Fruit fly (Drosophila melanogaster) whole organism, embryonic: ENCODE measurements around the gene HtrA2.

Experiments
- B-H2 ChIP-seq: fragments of 200-800 bp; sonication (Bioruptor generic); optimal IDR thresholded peaks from 2 replicates; lab custom pipeline; 2018; ENCODE audit warnings: missing biosample characterization, mild to moderate bottlenecking, missing genetic modification characterization
- CG11398 ChIP-seq: fragments of 200-800 bp; sonication (Bioruptor generic); optimal IDR thresholded peaks from 2 replicates; lab custom pipeline; 2016; ENCODE audit warnings: missing biosample characterization, missing genetic modification characterization
- CG12391 ChIP-seq: fragments of 200-800 bp; sonication (Bioruptor generic); optimal IDR thresholded peaks from 3 replicates; lab custom pipeline; 2018; ENCODE audit warnings: missing biosample characterization, mild to moderate bottlenecking, missing genetic modification characterization, moderate library complexity
- CG14014 ChIP-seq: fragments of 200-800 bp; sonication (Bioruptor generic); IDR thresholded peaks from 2 replicates; pipeline ENCODE4 v1.3.6; 2022; ENCODE audit warnings: missing biosample characterization, missing genetic modification characterization
- CG14860 ChIP-seq: fragments of 200-800 bp; sonication (Bioruptor generic); IDR thresholded peaks from 3 replicates; pipeline ENCODE4 v1.3.6; 2022; ENCODE audit warnings: missing biosample characterization, missing genetic modification characterization; ENCODE audit not compliant: partially characterized antibody
- CG1602 ChIP-seq: fragments of 200-800 bp; sonication (Bioruptor generic); optimal IDR thresholded peaks from 3 replicates; lab custom pipeline; 2016; ENCODE audit warnings: missing biosample characterization, missing genetic modification characterization
- CG18011 ChIP-seq: fragments of 200-800 bp; sonication (Bioruptor generic); optimal IDR thresholded peaks from 2 replicates; lab custom pipeline; 2017; ENCODE audit warnings: missing biosample characterization, missing genetic modification characterization, mild to moderate bottlenecking, moderate library complexity, missing genotype
- CG2116 ChIP-seq: fragments of 200-800 bp; sonication (Bioruptor generic); optimal IDR thresholded peaks from 3 replicates; lab custom pipeline; 2018; ENCODE audit warnings: missing biosample characterization, mild to moderate bottlenecking, missing genetic modification characterization
- CG32772 ChIP-seq: fragments of 200-800 bp; sonication (Bioruptor generic); IDR thresholded peaks from 2 replicates; pipeline ENCODE4 v1.3.6; 2022; ENCODE audit warnings: missing biosample characterization, missing genetic modification characterization
- CG3281 ChIP-seq: fragments of 200-800 bp; sonication (Bioruptor generic); optimal IDR thresholded peaks from 3 replicates; lab custom pipeline; 2017; ENCODE audit warnings: missing biosample characterization, mild to moderate bottlenecking, missing genetic modification characterization
- CG5245 ChIP-seq: fragments of 200-800 bp; sonication (Bioruptor generic); optimal IDR thresholded peaks from 3 replicates; lab custom pipeline; 2016; ENCODE audit warnings: missing biosample characterization, missing genetic modification characterization
- CG7271 ChIP-seq: fragments of 200-800 bp; sonication (Bioruptor generic); optimal IDR thresholded peaks from 2 replicates; lab custom pipeline; 2018; ENCODE audit warnings: missing biosample characterization, mild to moderate bottlenecking, missing genetic modification characterization, moderate library complexity
- CG7928 ChIP-seq: fragments of 200-800 bp; sonication (Bioruptor generic); optimal IDR thresholded peaks from 2 replicates; lab custom pipeline; 2017; ENCODE audit warnings: missing biosample characterization, mild to moderate bottlenecking, missing genetic modification characterization
- CG8089 ChIP-seq: fragments of 200-800 bp; sonication (Bioruptor generic); optimal IDR thresholded peaks from 3 replicates; lab custom pipeline; 2016; ENCODE audit warnings: missing biosample characterization, missing genetic modification characterization
- CG8281 ChIP-seq: fragments of 200-800 bp; sonication (Bioruptor generic); optimal IDR thresholded peaks from 2 replicates; lab custom pipeline; 2018; ENCODE audit warnings: missing biosample characterization, mild to moderate bottlenecking, missing genetic modification characterization, moderate library complexity
- CG9215 ChIP-seq: fragments of 200-800 bp; sonication (Bioruptor generic); IDR thresholded peaks from 2 replicates; pipeline ENCODE4 v1.3.6; 2022; ENCODE audit warnings: missing biosample characterization, missing genetic modification characterization
- CG9932 ChIP-seq: fragments of 200-800 bp; sonication (Bioruptor generic); IDR thresholded peaks from 2 replicates; pipeline ENCODE4 v1.3.6; 2022; ENCODE audit warnings: missing biosample characterization, missing genetic modification characterization
- CHES-1-like ChIP-seq: fragments of 200-800 bp; sonication (Bioruptor generic); optimal IDR thresholded peaks from 2 replicates; lab custom pipeline; 2016; ENCODE audit warnings: missing biosample characterization, missing genetic modification characterization
- Camta ChIP-seq: fragments of 200-800 bp; sonication (Bioruptor generic); optimal IDR thresholded peaks from 2 replicates; lab custom pipeline; 2016; ENCODE audit warnings: missing biosample characterization, missing genetic modification characterization
- Hmx ChIP-seq: fragments of 200-800 bp; sonication (Bioruptor generic); optimal IDR thresholded peaks from 2 replicates; lab custom pipeline; 2016; ENCODE audit warnings: missing biosample characterization, missing genetic modification characterization
- Lim3 ChIP-seq: fragments of 200-800 bp; sonication (Bioruptor generic); IDR thresholded peaks from 2 replicates; pipeline ENCODE4 v1.3.6; 2022; ENCODE audit warnings: missing biosample characterization, missing genetic modification characterization
- MTF-1 ChIP-seq: fragments of 200-800 bp; sonication (Bioruptor generic); optimal IDR thresholded peaks from 2 replicates; lab custom pipeline; 2018; ENCODE audit warnings: missing biosample characterization, mild to moderate bottlenecking, missing genetic modification characterization, borderline replicate concordance
- Neu2 ChIP-seq: fragments of 200-800 bp; sonication (Bioruptor generic); optimal IDR thresholded peaks from 3 replicates; lab custom pipeline; 2016; ENCODE audit warnings: missing biosample characterization, missing genetic modification characterization, borderline replicate concordance
- Nf-YC ChIP-seq: fragments of 200-800 bp; optimal IDR thresholded peaks from 3 replicates; lab custom pipeline; 2019; ENCODE audit warnings: missing biosample characterization, mild to moderate bottlenecking, missing genetic modification characterization, moderate library complexity
- Side ChIP-seq: fragments of 200-800 bp; sonication (Bioruptor generic); optimal IDR thresholded peaks from 2 replicates; lab custom pipeline; 2016; ENCODE audit warnings: missing biosample characterization, missing genetic modification characterization
- Stat92E ChIP-seq, 3 experiments: fragments of >200 bp in 2 of 3; fragments of 200-800 bp in 1 of 3; sonication (Bioruptor generic) in 1 of 3; optimal IDR thresholded peaks; 2 replicates each; lab custom pipeline; 2017 to 2019; ENCODE audit warnings: missing biosample characterization in 3 of 3, missing genetic modification characterization in 3 of 3, mild to moderate bottlenecking in 1 of 3, moderate library complexity in 1 of 3
- Xbp1 ChIP-seq: fragments of 200-800 bp; sonication (Bioruptor generic); optimal IDR thresholded peaks from 3 replicates; lab custom pipeline; 2016; ENCODE audit warnings: missing biosample characterization, mild to moderate bottlenecking, missing genetic modification characterization
- Xrp1 ChIP-seq: fragments of 200-800 bp; sonication (Bioruptor generic); IDR thresholded peaks from 2 replicates; pipeline ENCODE4 v1.3.6; 2022; ENCODE audit warnings: missing biosample characterization, missing genetic modification characterization
- YL-1 ChIP-seq: fragments of 200-800 bp; sonication (Bioruptor generic); optimal IDR thresholded peaks from 3 replicates; lab custom pipeline; 2017; ENCODE audit warnings: missing biosample characterization, mild to moderate bottlenecking, missing genetic modification characterization
- ac ChIP-seq: fragments of 200-800 bp; sonication (Bioruptor generic); optimal IDR thresholded peaks from 3 replicates; lab custom pipeline; 2017; ENCODE audit warnings: missing biosample characterization, mild to moderate bottlenecking, missing genetic modification characterization
- ash1 ChIP-seq: fragments of 200-800 bp; sonication (Bioruptor generic); optimal IDR thresholded peaks from 2 replicates; lab custom pipeline; 2018; ENCODE audit warnings: missing biosample characterization, mild to moderate bottlenecking, missing genetic modification characterization
- chif ChIP-seq, 2 experiments: fragments of 200-800 bp; sonication (Bioruptor generic); optimal IDR thresholded peaks; 3 replicates each; lab custom pipeline; 2016; ENCODE audit warnings: missing biosample characterization in 2 of 2, missing genetic modification characterization in 2 of 2
- dati ChIP-seq: fragments of 200-800 bp; sonication (Bioruptor generic); IDR thresholded peaks from 2 replicates; pipeline ENCODE4 v1.3.6; 2022; ENCODE audit warnings: missing biosample characterization, missing genetic modification characterization
- exex ChIP-seq: fragments of 200-800 bp; sonication (Bioruptor generic); optimal IDR thresholded peaks from 4 replicates; lab custom pipeline; 2018; ENCODE audit warnings: missing biosample characterization, mild to moderate bottlenecking, missing genetic modification characterization, moderate library complexity
- fd3F ChIP-seq: fragments of 200-800 bp; sonication (Bioruptor generic); optimal IDR thresholded peaks from 2 replicates; lab custom pipeline; 2018; ENCODE audit warnings: missing biosample characterization, mild to moderate bottlenecking, missing genetic modification characterization, moderate library complexity
- insv ChIP-seq, 2 experiments: fragments of 200-800 bp; sonication (Bioruptor generic); optimal IDR thresholded peaks; 3 replicates each; lab custom pipeline; 2016 to 2018; ENCODE audit warnings: missing biosample characterization in 2 of 2, missing genetic modification characterization in 2 of 2
- jing ChIP-seq: fragments of 200-800 bp; sonication (Bioruptor generic); optimal IDR thresholded peaks from 2 replicates; lab custom pipeline; 2018; ENCODE audit warnings: missing biosample characterization, mild to moderate bottlenecking, missing genetic modification characterization
- ken ChIP-seq: fragments of 200-800 bp; sonication (Bioruptor generic); IDR thresholded peaks from 3 replicates; pipeline ENCODE4 v1.3.6; 2022; ENCODE audit warnings: missing biosample characterization, missing genetic modification characterization
- lov ChIP-seq, 2 experiments: fragments of 200-800 bp in 1 of 2; fragments of >200 bp in 1 of 2; sonication (Bioruptor generic) in 1 of 2; IDR thresholded peaks in 1 of 2; optimal IDR thresholded peaks in 1 of 2; 2 replicates in 1 of 2; 3 replicates in 1 of 2; pipeline versions ENCODE4 v1.3.6 to Lab custom; 2017 to 2022; ENCODE audit warnings: missing biosample characterization in 1 of 2, missing genetic modification characterization in 1 of 2
- maf-S ChIP-seq: fragments of 200-800 bp; sonication (Bioruptor generic); optimal IDR thresholded peaks from 2 replicates; lab custom pipeline; 2016; ENCODE audit warnings: missing biosample characterization, missing genetic modification characterization
- pho ChIP-seq: fragments of 200-800 bp; sonication (Bioruptor generic); optimal IDR thresholded peaks from 2 replicates; lab custom pipeline; 2016; ENCODE audit warnings: missing biosample characterization, missing genetic modification characterization
- pnt ChIP-seq: fragments of 200-800 bp; sonication (Bioruptor generic); optimal IDR thresholded peaks from 3 replicates; lab custom pipeline; 2016; ENCODE audit warnings: missing biosample characterization, missing genetic modification characterization
- psq ChIP-seq: fragments of 200-800 bp; sonication (Bioruptor generic); optimal IDR thresholded peaks from 2 replicates; lab custom pipeline; 2017; ENCODE audit warnings: missing biosample characterization, missing genetic modification characterization
- row ChIP-seq: fragments of 200-800 bp; sonication (Bioruptor generic); IDR thresholded peaks from 3 replicates; pipeline ENCODE4 v1.3.6; 2022; ENCODE audit warnings: missing biosample characterization, missing genetic modification characterization
- run ChIP-seq: fragments of 200-800 bp; sonication (Bioruptor generic); optimal IDR thresholded peaks from 3 replicates; lab custom pipeline; 2018; ENCODE audit warnings: missing biosample characterization, mild to moderate bottlenecking, missing genetic modification characterization
- sim ChIP-seq: fragments of 200-800 bp; sonication (Bioruptor generic); IDR thresholded peaks from 2 replicates; pipeline ENCODE4 v1.3.6; 2022; ENCODE audit warnings: missing biosample characterization, missing genetic modification characterization
- trh ChIP-seq: fragments of 200-800 bp; sonication (Bioruptor generic); optimal IDR thresholded peaks from 2 replicates; lab custom pipeline; 2016; ENCODE audit warnings: missing biosample characterization, missing genetic modification characterization
- tx ChIP-seq: fragments of 200-800 bp; sonication (Bioruptor generic); optimal IDR thresholded peaks from 2 replicates; lab custom pipeline; 2016; ENCODE audit warnings: missing biosample characterization, missing genetic modification characterization
- zen2 ChIP-seq: fragments of 200-800 bp; sonication (Bioruptor generic); IDR thresholded peaks from 3 replicates; pipeline ENCODE4 v1.3.6; 2022; ENCODE audit warnings: missing biosample characterization, missing genetic modification characterization; ENCODE audit not compliant: partially characterized antibody
- zf30C ChIP-seq: fragments of 200-800 bp; sonication (Bioruptor generic); optimal IDR thresholded peaks from 3 replicates; lab custom pipeline; 2018; ENCODE audit warnings: missing biosample characterization, mild to moderate bottlenecking, missing genetic modification characterization

Gene HtrA2

DNA sequence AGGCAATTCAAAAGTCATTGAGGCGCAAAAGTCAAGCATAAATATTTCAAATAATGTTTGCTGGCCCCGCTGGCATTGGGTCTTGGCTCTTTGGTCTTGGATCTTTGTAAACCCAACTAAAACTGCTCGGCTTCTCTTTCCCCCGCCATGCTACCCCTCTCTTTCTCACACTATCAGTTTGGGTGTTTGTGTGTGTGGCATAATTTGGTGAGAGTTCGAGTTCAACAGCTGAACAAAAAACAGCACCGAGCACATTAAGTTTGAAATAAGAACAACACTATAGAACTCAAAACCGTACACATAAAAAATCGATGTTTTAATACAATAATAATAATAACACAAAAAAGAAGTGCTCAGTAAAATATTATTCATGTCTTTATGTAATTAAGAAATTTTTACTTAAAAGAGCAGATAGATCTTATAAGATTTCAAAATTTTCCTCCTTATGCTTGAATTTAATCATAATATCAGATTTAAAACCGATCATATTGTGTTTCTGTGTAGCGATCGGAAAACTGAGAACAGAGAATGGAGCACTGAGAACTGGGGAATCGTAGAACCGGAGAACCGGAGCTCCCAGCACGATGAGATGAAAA is 33.0 kb downstream of the HtrA2 start (continued):
- TF ChIP-seq jing (GFP tag; lab: Kevin White, UChicago) (no peak), MTF-1 (no peak), pho (GFP tag; lab: Kevin White, UChicago) (no peak), CG32772 (peak; percentile 79), CG8089 (GFP tag; lab: Kevin White, UChicago) (no peak), Xbp1 (peak; percentile 74), zf30C (GFP tag; lab: Kevin White, UChicago) (peak; percentile 81), Side (GFP tag; lab: Kevin White, UChicago) (peak; percentile 37), CG7271 (no peak), CG11398 (GFP tag; lab: Kevin White, UChicago) (no peak), CG9932 (GFP tag; lab: Robert Waterston, UW) (peak; percentile 76), row (GFP tag; lab: Robert Waterston, UW) (peak; percentile 89), lov (optimal IDR thresholded peaks at IDR 0.05; lab: Kevin White, UChicago) (no peak), lov (GFP tag; IDR thresholded peaks at IDR 0.05; lab: Robert Waterston, UW) (no peak), CG1602 (GFP tag; lab: Kevin White, UChicago) (peak; percentile 80), CG8281 (peak; percentile 42), tx (GFP tag; lab: Kevin White, UChicago) (no peak), Camta (GFP tag; lab: Kevin White, UChicago) (peak; percentile 23), dati (GFP tag; lab: Robert Waterston, UW) (no peak), CG7928 (GFP tag; lab: Kevin White, UChicago) (no peak), exex (tag; lab: Kevin White, UChicago) (peak; percentile 34), B-H2 (GFP tag; lab: Kevin White, UChicago) (no peak), run (peak; percentile 60), CG14860 (no peak), Xrp1 (GFP tag; lab: Robert Waterston, UW) (peak; percentile 91), CG14014 (GFP tag; lab: Robert Waterston, UW) (peak; percentile 56; the same call in 1 of the 2 replicates), fd3F (GFP tag; lab: Kevin White, UChicago) (peak; percentile 66), ken (GFP tag; lab: Robert Waterston, UW) (no peak; the same call in 2 of the 3 replicates), psq (GFP tag; lab: Kevin White, UChicago) (peak; percentile 48), Lim3 (no peak), CG5245 (GFP tag; lab: Kevin White, UChicago) (peak; percentile 52), CG12391 (tag; lab: Kevin White, UChicago) (peak; percentile 92), zen2 (GFP tag; lab: Robert Waterston, UW) (no peak), YL-1 (GFP tag; lab: Kevin White, UChicago) (no peak), sim (GFP tag; lab: Robert Waterston, UW) (peak; percentile 62; the same call in 1 of the 2 replicates), Nf-YC (tag; lab: Kevin White, UChicago) (peak; percentile 64), ash1 (GFP tag; lab: Kevin White, UChicago) (no peak), CG9215 (no peak), Hmx (no peak), trh (GFP tag; lab: Kevin White, UChicago) (peak; percentile 37), CHES-1-like (GFP tag; lab: Kevin White, UChicago) (no peak), CG3281 (peak; percentile 73), maf-S (GFP tag; lab: Kevin White, UChicago) (no peak), pnt (peak; percentile 9), insv (GFP tag; optimal IDR thresholded peaks at IDR 0.05; lab: Kevin White, UChicago) (no peak), CG18011 (GFP tag; lab: Kevin White, UChicago) (peak; percentile 20), CG2116 (GFP tag; lab: Kevin White, UChicago) (peak; percentile 34), chif (GFP tag; optimal IDR thresholded peaks at IDR 0.05; lab: Kevin White, UChicago) (peak; percentile 64 to 67), Neu2 (GFP tag; lab: Kevin White, UChicago) (no peak), Stat92E (GFP tag; optimal IDR thresholded peaks at IDR 0.05; lab: Kevin White, UChicago) (no peak), ac (GFP tag; lab: Kevin White, UChicago) (no peak)
